Fruit fly (Drosophila melanogaster) whole organism, embryonic: Measurements from ENCODE around the gene Ufd4.

Source experiments
- Antp ChIP-seq: fragments of 200-800 bp; sonication (Bioruptor generic); optimal IDR thresholded peaks from 3 replicates; lab custom pipeline; 2016; ENCODE audit warnings: missing biosample characterization, missing genetic modification characterization
- Atf3 ChIP-seq: fragments of 200-800 bp; sonication (Bioruptor generic); optimal IDR thresholded peaks from 3 replicates; lab custom pipeline; 2016; ENCODE audit warnings: missing biosample characterization, missing genetic modification characterization
- Blimp-1 ChIP-seq: fragments of 200-800 bp; sonication (Bioruptor generic); optimal IDR thresholded peaks from 3 replicates; lab custom pipeline; 2018; ENCODE audit warnings: missing biosample characterization, missing genetic modification characterization, mild to moderate bottlenecking, moderate library complexity, missing genetic modification reagents
- CG11093 ChIP-seq: fragments of 200-800 bp; sonication (Bioruptor generic); IDR thresholded peaks from 3 replicates; pipeline ENCODE4 v1.3.6; 2022; ENCODE audit warnings: missing biosample characterization, missing genetic modification characterization
- CG11560 ChIP-seq: fragments of 200-800 bp; sonication (Bioruptor generic); IDR thresholded peaks from 3 replicates; pipeline ENCODE4 v1.3.6; 2022; ENCODE audit warnings: missing biosample characterization, missing genetic modification characterization
- CG11723 ChIP-seq: fragments of 200-800 bp; sonication (Bioruptor generic); optimal IDR thresholded peaks from 2 replicates; lab custom pipeline; 2017; ENCODE audit warnings: missing biosample characterization, mild to moderate bottlenecking, missing genetic modification characterization
- CG12219 ChIP-seq: fragments of 200-800 bp; sonication (Bioruptor generic); optimal IDR thresholded peaks from 3 replicates; lab custom pipeline; 2018; ENCODE audit warnings: missing biosample characterization, mild to moderate bottlenecking, missing genetic modification characterization
- CG14441 ChIP-seq: fragments of 200-800 bp; sonication (Bioruptor generic); IDR thresholded peaks from 2 replicates; pipeline ENCODE4 v1.3.6; 2022; ENCODE audit warnings: missing biosample characterization, missing genetic modification characterization
- CG16813 ChIP-seq: fragments of 200-800 bp; sonication (Bioruptor generic); IDR thresholded peaks from 3 replicates; pipeline ENCODE4 v1.3.6; 2022; ENCODE audit warnings: missing biosample characterization, missing genetic modification characterization; ENCODE audit not compliant: partially characterized antibody
- CG17186 ChIP-seq: fragments of 200-800 bp; sonication (Bioruptor generic); optimal IDR thresholded peaks from 3 replicates; lab custom pipeline; 2017; ENCODE audit warnings: missing biosample characterization, missing genetic modification reagents, missing genetic modification characterization
- CG17359 ChIP-seq: fragments of 200-800 bp; sonication (Bioruptor generic); optimal IDR thresholded peaks from 3 replicates; lab custom pipeline; 2018; ENCODE audit warnings: missing biosample characterization, mild to moderate bottlenecking, missing genetic modification characterization, moderate library complexity
- CG18476 ChIP-seq: fragments of 200-800 bp; sonication (Bioruptor generic); optimal IDR thresholded peaks from 2 replicates; lab custom pipeline; 2016; ENCODE audit warnings: missing biosample characterization, mild to moderate bottlenecking, missing genetic modification characterization
- CG18599 ChIP-seq: fragments of 200-800 bp; sonication (Bioruptor generic); optimal IDR thresholded peaks from 3 replicates; lab custom pipeline; 2017; ENCODE audit warnings: missing biosample characterization, missing genetic modification characterization, mild to moderate bottlenecking, moderate library complexity, missing genetic modification reagents
- CG4360 ChIP-seq: fragments of 200-800 bp; sonication (Bioruptor generic); IDR thresholded peaks from 2 replicates; pipeline ENCODE4 v1.3.6; 2022; ENCODE audit warnings: missing biosample characterization, missing genetic modification characterization
- CG6689 ChIP-seq: fragments of 200-800 bp; sonication (Bioruptor generic); IDR thresholded peaks from 2 replicates; pipeline ENCODE4 v1.3.6; 2022; ENCODE audit warnings: missing biosample characterization, missing genetic modification characterization
- CG7271 ChIP-seq: fragments of 200-800 bp; sonication (Bioruptor generic); optimal IDR thresholded peaks from 2 replicates; lab custom pipeline; 2018; ENCODE audit warnings: missing biosample characterization, mild to moderate bottlenecking, missing genetic modification characterization, moderate library complexity
- CG7357 ChIP-seq: fragments of 200-800 bp; sonication (Bioruptor generic); IDR thresholded peaks from 3 replicates; pipeline ENCODE4 v1.3.6; 2022; ENCODE audit warnings: missing biosample characterization, missing genetic modification characterization
- CG7987 ChIP-seq: fragments of 200-800 bp; sonication (Bioruptor generic); optimal IDR thresholded peaks from 2 replicates; lab custom pipeline; 2018; ENCODE audit warnings: missing biosample characterization, mild to moderate bottlenecking, missing genetic modification characterization, moderate library complexity
- CTCF ChIP-seq: fragments of 200-800 bp; sonication (Bioruptor generic); optimal IDR thresholded peaks from 2 replicates; lab custom pipeline; 2017; ENCODE audit warnings: missing biosample characterization, mild to moderate bottlenecking, missing genetic modification characterization, moderate library complexity
- Dbx ChIP-seq: fragments of 200-800 bp; sonication (Bioruptor generic); IDR thresholded peaks from 3 replicates; pipeline ENCODE4 v1.3.6; 2022; ENCODE audit warnings: missing biosample characterization, missing genetic modification characterization
- Deaf1 ChIP-seq: fragments of 200-800 bp; optimal IDR thresholded peaks from 3 replicates; lab custom pipeline; 2019; ENCODE audit warnings: missing biosample characterization, mild to moderate bottlenecking, missing genetic modification characterization, moderate library complexity
- Dll ChIP-seq: fragments of 200-800 bp; sonication (Bioruptor generic); IDR thresholded peaks from 4 replicates; pipeline ENCODE4 v1.3.6; 2022; ENCODE audit warnings: missing biosample characterization, missing genetic modification characterization; ENCODE audit not compliant: partially characterized antibody
- Doc2 ChIP-seq: fragments of 200-800 bp; sonication (Bioruptor generic); IDR thresholded peaks from 2 replicates; pipeline ENCODE4 v1.3.6; 2022; ENCODE audit warnings: missing biosample characterization, missing genetic modification characterization
- Fer2 ChIP-seq: fragments of 200-800 bp; sonication (Bioruptor generic); optimal IDR thresholded peaks from 2 replicates; lab custom pipeline; 2018; ENCODE audit warnings: missing biosample characterization, mild to moderate bottlenecking, missing genetic modification characterization, moderate library complexity
- Fer3 ChIP-seq: fragments of 200-800 bp; sonication (Bioruptor generic); optimal IDR thresholded peaks from 2 replicates; lab custom pipeline; 2018; ENCODE audit warnings: missing biosample characterization, mild to moderate bottlenecking, missing genetic modification characterization, moderate library complexity
- HHEX ChIP-seq: fragments of 200-800 bp; sonication (Bioruptor generic); optimal IDR thresholded peaks from 3 replicates; lab custom pipeline; 2017; ENCODE audit warnings: missing biosample characterization, mild to moderate bottlenecking, missing genetic modification characterization, missing genetic modification reagents
- MBD-R2 ChIP-seq: fragments of 200-800 bp; sonication (Bioruptor generic); IDR thresholded peaks from 2 replicates; pipeline ENCODE4 v1.3.6; 2022; ENCODE audit warnings: missing biosample characterization, missing genetic modification characterization
- MTF-1 ChIP-seq: fragments of 200-800 bp; sonication (Bioruptor generic); optimal IDR thresholded peaks from 2 replicates; lab custom pipeline; 2018; ENCODE audit warnings: missing biosample characterization, mild to moderate bottlenecking, missing genetic modification characterization, borderline replicate concordance
- Nf-YA ChIP-seq: fragments of 200-800 bp; sonication (Bioruptor generic); IDR thresholded peaks from 2 replicates; pipeline ENCODE4 v1.3.6; 2022; ENCODE audit warnings: missing biosample characterization, missing genetic modification characterization
- Oaz ChIP-seq: fragments of 200-800 bp; sonication (Bioruptor generic); IDR thresholded peaks from 2 replicates; pipeline ENCODE4 v1.3.6; 2022; ENCODE audit warnings: missing biosample characterization, missing genetic modification characterization
- Optix ChIP-seq: fragments of 200-800 bp; sonication (Bioruptor generic); IDR thresholded peaks from 3 replicates; pipeline ENCODE4 v1.3.6; 2022; ENCODE audit warnings: missing biosample characterization, missing genetic modification characterization
- ab ChIP-seq: fragments of 200-800 bp; sonication (Bioruptor generic); optimal IDR thresholded peaks from 2 replicates; lab custom pipeline; 2016; ENCODE audit warnings: missing biosample characterization, missing genetic modification characterization
- amos ChIP-seq: fragments of 200-800 bp; sonication (Bioruptor generic); IDR thresholded peaks from 2 replicates; pipeline ENCODE4 v1.3.6; 2022; ENCODE audit warnings: missing biosample characterization, missing genetic modification characterization; ENCODE audit not compliant: partially characterized antibody
- ash1 ChIP-seq: fragments of 200-800 bp; sonication (Bioruptor generic); optimal IDR thresholded peaks from 2 replicates; lab custom pipeline; 2018; ENCODE audit warnings: missing biosample characterization, mild to moderate bottlenecking, missing genetic modification characterization
- bbx ChIP-seq: fragments of 200-800 bp; sonication (Bioruptor generic); IDR thresholded peaks from 2 replicates; pipeline ENCODE4 v1.3.6; 2022; ENCODE audit warnings: missing biosample characterization, missing genetic modification characterization; ENCODE audit not compliant: partially characterized antibody
- bigmax ChIP-seq: fragments of 200-800 bp; sonication (Bioruptor generic); optimal IDR thresholded peaks from 2 replicates; lab custom pipeline; 2018; ENCODE audit warnings: missing biosample characterization, mild to moderate bottlenecking, missing genetic modification characterization
- crc ChIP-seq: fragments of 200-800 bp; sonication (Bioruptor generic); optimal IDR thresholded peaks from 2 replicates; lab custom pipeline; 2016; ENCODE audit warnings: missing biosample characterization, missing genetic modification characterization
- croc ChIP-seq: fragments of 200-800 bp; sonication (Bioruptor generic); conservative IDR thresholded peaks from 3 replicates; pipeline ENCODE4 v1.3.6; 2022; ENCODE audit warnings: missing biosample characterization, missing genetic modification characterization
- danr ChIP-seq: fragments of 200-800 bp; sonication (Bioruptor generic); IDR thresholded peaks from 2 replicates; pipeline ENCODE4 v1.3.6; 2022; ENCODE audit warnings: missing biosample characterization, missing genetic modification characterization
- dmrt99B ChIP-seq: fragments of 200-800 bp; sonication (Bioruptor generic); optimal IDR thresholded peaks from 2 replicates; lab custom pipeline; 2018; ENCODE audit warnings: missing biosample characterization, mild to moderate bottlenecking, missing genetic modification characterization, moderate library complexity
- ewg ChIP-seq: fragments of 200-800 bp; sonication (Bioruptor generic); optimal IDR thresholded peaks from 3 replicates; lab custom pipeline; 2017; ENCODE audit warnings: mild to moderate bottlenecking, missing biosample characterization, missing genetic modification reagents, missing genetic modification characterization
- fd96Cb ChIP-seq: fragments of 200-800 bp; sonication (Bioruptor generic); optimal IDR thresholded peaks from 2 replicates; lab custom pipeline; 2018; ENCODE audit warnings: missing biosample characterization, mild to moderate bottlenecking, missing genetic modification characterization, moderate library complexity
- gcm2 ChIP-seq: fragments of 200-800 bp; sonication (Bioruptor generic); optimal IDR thresholded peaks from 2 replicates; lab custom pipeline; 2016; ENCODE audit warnings: missing biosample characterization, missing genetic modification characterization
- knrl ChIP-seq: fragments of 200-800 bp; sonication (Bioruptor generic); IDR thresholded peaks from 3 replicates; pipeline ENCODE4 v1.3.6; 2022; ENCODE audit warnings: missing biosample characterization, missing genetic modification characterization; ENCODE audit not compliant: partially characterized antibody
- p53 ChIP-seq: fragments of 200-800 bp; sonication (Bioruptor generic); optimal IDR thresholded peaks from 2 replicates; lab custom pipeline; 2016; ENCODE audit warnings: missing biosample characterization, missing genetic modification characterization
- pros ChIP-seq: fragments of 200-800 bp; sonication (Bioruptor generic); optimal IDR thresholded peaks from 3 replicates; lab custom pipeline; 2019; ENCODE audit warnings: missing biosample characterization, mild to moderate bottlenecking, missing genetic modification characterization, moderate library complexity
- psq ChIP-seq: fragments of 200-800 bp; sonication (Bioruptor generic); optimal IDR thresholded peaks from 2 replicates; lab custom pipeline; 2017; ENCODE audit warnings: missing biosample characterization, missing genetic modification characterization
- tap ChIP-seq: fragments of 200-800 bp; optimal IDR thresholded peaks from 3 replicates; lab custom pipeline; 2019; ENCODE audit warnings: missing biosample characterization, mild to moderate bottlenecking, missing genetic modification characterization, moderate library complexity
- tgo ChIP-seq: fragments of 200-800 bp; sonication (Bioruptor generic); IDR thresholded peaks from 3 replicates; pipeline ENCODE4 v1.3.6; 2022; ENCODE audit warnings: missing biosample characterization, missing genetic modification characterization
- tna ChIP-seq: fragments of 200-800 bp; sonication (Bioruptor generic); IDR thresholded peaks from 2 replicates; pipeline ENCODE4 v1.3.6; 2022; ENCODE audit warnings: missing biosample characterization, missing genetic modification characterization; ENCODE audit not compliant: partially characterized antibody

Gene Ufd4

dm6 chr2L:10292066-10292560 lies at the start of gene Ufd4 (continued):
- TF ChIP-seq psq (GFP tag; lab: Kevin White, UChicago) (no peak), ash1 (GFP tag; lab: Kevin White, UChicago) (no peak), p53 (GFP tag; lab: Kevin White, UChicago) (no peak), CG12219 (GFP tag; lab: Kevin White, UChicago) (no peak), CG18599 (GFP tag; lab: Kevin White, UChicago) (no peak), Dbx (GFP tag; lab: Robert Waterston, UW) (peak; percentile 68; the same call in 1 of the 3 replicates), knrl (GFP tag; lab: Robert Waterston, UW) (no peak), CG17186 (GFP tag; lab: Kevin White, UChicago) (no peak), Atf3 (GFP tag; lab: Kevin White, UChicago) (no peak), Nf-YA (GFP tag; lab: Robert Waterston, UW) (peak; percentile 44; the same call in 1 of the 2 replicates), fd96Cb (tag; lab: Kevin White, UChicago) (peak; percentile 56), CG7271 (tag; lab: Kevin White, UChicago) (peak; percentile 45), Fer3 (tag; lab: Kevin White, UChicago) (no peak), Oaz (GFP tag; lab: Robert Waterston, UW) (no peak), CG11560 (tag; lab: Robert Waterston, UW) (no peak), HHEX (GFP tag; lab: Kevin White, UChicago) (no peak), pros (GFP tag; lab: Kevin White, UChicago) (no peak), Deaf1 (no peak), CG11723 (GFP tag; lab: Kevin White, UChicago) (no peak), tgo (no peak), CG11093 (no peak), Antp (GFP tag; lab: Kevin White, UChicago) (no peak), CG17359 (tag; lab: Kevin White, UChicago) (peak; percentile 73), CG16813 (GFP tag; lab: Robert Waterston, UW) (peak; percentile 40; the same call in 2 of the 3 replicates), MBD-R2 (GFP tag; lab: Robert Waterston, UW) (peak; percentile 45; the same call in 1 of the 2 replicates), Blimp-1 (GFP tag; lab: Kevin White, UChicago) (no peak), CTCF (no peak), Dll (GFP tag; lab: Robert Waterston, UW) (peak; percentile 56; the same call in 2 of the 4 replicates), amos (GFP tag; lab: Robert Waterston, UW) (no peak; the same call in 1 of the 2 replicates), CG18476 (GFP tag; lab: Kevin White, UChicago) (peak; percentile 69), dmrt99B (tag; lab: Kevin White, UChicago) (no peak), CG7987 (peak; percentile 43), danr (GFP tag; lab: Robert Waterston, UW) (no peak), tap (no peak), croc (GFP tag; lab: Robert Waterston, UW) (no peak), Fer2 (tag; lab: Kevin White, UChicago) (no peak), crc (GFP tag; lab: Kevin White, UChicago) (peak; percentile 28), ewg (GFP tag; lab: Kevin White, UChicago) (no peak), tna (no peak), ab (GFP tag; lab: Kevin White, UChicago) (no peak), CG6689 (peak; percentile 75; the same call in 1 of the 2 replicates), Doc2 (GFP tag; lab: Robert Waterston, UW) (no peak), bigmax (GFP tag; lab: Kevin White, UChicago) (no peak), gcm2 (GFP tag; lab: Kevin White, UChicago) (peak; percentile 56), CG14441 (no peak; the same call in 1 of the 2 replicates), CG7357 (GFP tag; lab: Robert Waterston, UW) (no peak), bbx (GFP tag; lab: Robert Waterston, UW) (peak; percentile 61; the same call in 1 of the 2 replicates), CG4360 (GFP tag; lab: Robert Waterston, UW) (peak; percentile 52; the same call in 1 of the 2 replicates), Optix (GFP tag; lab: Robert Waterston, UW) (no peak), MTF-1 (GFP tag; lab: Kevin White, UChicago) (no peak)
